Worm (Caenorhabditis elegans): ENCODE data around the gene Y32G9A.2.

DNA sequence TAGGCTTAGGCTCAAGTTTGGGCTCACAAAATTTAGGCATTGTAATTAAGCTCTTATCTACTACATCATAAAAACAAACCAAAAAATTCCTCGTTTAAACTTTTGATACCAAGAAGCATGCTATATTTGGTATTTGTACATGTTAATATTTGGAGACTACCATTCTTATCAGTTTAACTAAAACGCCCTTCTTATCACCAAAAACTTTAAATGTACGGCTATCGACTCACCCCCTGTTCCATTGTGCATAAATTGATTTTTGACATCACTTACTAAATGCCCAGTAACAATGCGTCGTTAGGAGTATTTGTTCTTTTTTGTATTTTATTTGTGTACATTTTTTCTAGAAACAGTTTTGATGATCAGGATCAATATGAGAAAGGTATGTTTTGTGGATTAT lies 8.7 kb downstream of the Y32G9A.2 start, which contains the start of gene T06A1.5:
- TF ChIP-seq nhr-76 (tag; optimal IDR thresholded peaks at IDR 0.05) (no peak), nfya-1 (tag; optimal IDR thresholded peaks at IDR 0.05; ENCODE audit: insufficient read depth) (no peak), nhr-12 (tag; optimal IDR thresholded peaks at IDR 0.05) (no peak), snpc-4 (tag; optimal IDR thresholded peaks at IDR 0.05) (no peak), ceh-82 (tag; optimal IDR thresholded peaks at IDR 0.05) (no peak)

Data from whole organism, L3 larva.